Worm (Caenorhabditis elegans) whole organism, L1 larva: ENCODE results near the gene acl-6.
A peak's percentile ranks its signal among the peaks of the same experiment; 100 is the strongest.

Source experiments
- C16A3.4 ChIP-seq: fragments of 150-350 bp; optimal IDR thresholded peaks from 2 replicates; lab custom pipeline; 2014; ENCODE audit warnings: missing biosample characterization, missing genetic modification characterization
- aly-2 ChIP-seq: fragments of 150-350 bp; optimal IDR thresholded peaks from 2 replicates; lab custom pipeline; 2014; ENCODE audit warnings: missing biosample characterization, missing genetic modification characterization
- ama-1 ChIP-seq: fragments of 150-350 bp; optimal IDR thresholded peaks from 2 replicates; lab custom pipeline; 2014
- blmp-1 ChIP-seq: fragments of 150-350 bp; optimal IDR thresholded peaks from 2 replicates; lab custom pipeline; 2014; ENCODE audit warnings: missing biosample characterization, missing genetic modification characterization
- ceh-63 ChIP-seq: fragments of 200-800 bp; sonication (Bioruptor generic); optimal IDR thresholded peaks from 2 replicates; lab custom pipeline; 2018; ENCODE audit warnings: mild to moderate bottlenecking, missing genetic modification characterization, missing compliant biosample characterization
- ceh-8 ChIP-seq: fragments of 200-800 bp; sonication (Bioruptor generic); optimal IDR thresholded peaks from 2 replicates; lab custom pipeline; 2018; ENCODE audit warnings: mild to moderate bottlenecking, missing genetic modification characterization, moderate library complexity, missing compliant biosample characterization
- ceh-90 ChIP-seq: sonication (generic microtip); optimal IDR thresholded peaks from 2 replicates; lab custom pipeline; 2016; ENCODE audit warnings: missing genetic modification characterization, missing compliant biosample characterization
- dpl-1 ChIP-seq, 3 experiments: fragments of 150-350 bp in 2 of 3; sonication (generic microtip) in 1 of 3; optimal IDR thresholded peaks; 2 replicates each; lab custom pipeline; 2014 to 2017; ENCODE audit warnings: missing biosample characterization in 3 of 3, missing genetic modification characterization in 3 of 3, missing genetic modification reagents in 3 of 3
- dsc-1 ChIP-seq: sonication (generic microtip); optimal IDR thresholded peaks from 2 replicates; lab custom pipeline; 2016; ENCODE audit warnings: mild to moderate bottlenecking, missing genetic modification characterization, missing compliant biosample characterization
- efl-1 ChIP-seq, 4 experiments: fragments of 150-350 bp; optimal IDR thresholded peaks in 3 of 4; peaks in 1 of 4; 1 replicate in 1 of 4; 2 replicates in 3 of 4; lab custom pipeline; 2014; ENCODE audit warnings: missing biosample characterization in 2 of 4, missing genetic modification characterization in 2 of 4, missing genetic modification reagents in 2 of 4
- elt-2 ChIP-seq: sonication (generic microtip); optimal IDR thresholded peaks from 2 replicates; lab custom pipeline; 2016; ENCODE audit warnings: missing genetic modification characterization, mild to moderate bottlenecking, inconsistent platforms, missing compliant biosample characterization, missing genetic modification reagents
- elt-3 ChIP-seq, 6 experiments: fragments of 150-350 bp in 1 of 6; sonication (generic microtip); optimal IDR thresholded peaks; 2 replicates each; lab custom pipeline; 2017 to 2018; ENCODE audit warnings: missing biosample characterization in 6 of 6, missing genetic modification characterization in 6 of 6, inconsistent platforms in 1 of 6
- ets-5 ChIP-seq: fragments of 200-800 bp; sonication (Bioruptor generic); IDR thresholded peaks from 2 replicates; pipeline ENCODE4 v1.3.6; 2022; ENCODE audit warnings: missing genetic modification characterization, missing compliant biosample characterization
- fkh-4 ChIP-seq: sonication (generic microtip); optimal IDR thresholded peaks from 2 replicates; lab custom pipeline; 2016; ENCODE audit warnings: missing compliant biosample characterization, missing genetic modification characterization, borderline replicate concordance
- grh-1 ChIP-seq: fragments of 200-800 bp; sonication (Bioruptor generic); IDR thresholded peaks from 2 replicates; pipeline ENCODE4 v1.3.6; 2022; ENCODE audit warnings: missing genetic modification reagents, missing genetic modification characterization, missing compliant biosample characterization
- hlh-4 ChIP-seq: sonication (generic microtip); optimal IDR thresholded peaks from 2 replicates; lab custom pipeline; 2016; ENCODE audit warnings: mild to moderate bottlenecking, missing genetic modification characterization, missing compliant biosample characterization
- hpl-2 ChIP-seq: fragments of 150-350 bp; optimal IDR thresholded peaks from 2 replicates; lab custom pipeline; 2014; ENCODE audit warnings: missing biosample characterization, missing genetic modification reagents, missing genetic modification characterization
- jun-1 ChIP-seq: fragments of 150-350 bp; optimal IDR thresholded peaks from 2 replicates; lab custom pipeline; 2014; ENCODE audit warnings: missing biosample characterization, missing genetic modification reagents, missing genetic modification characterization
- lin-13 ChIP-seq: fragments of 150-350 bp; optimal IDR thresholded peaks from 2 replicates; lab custom pipeline; 2014; ENCODE audit warnings: missing biosample characterization, missing genetic modification reagents, missing genetic modification characterization
- lin-14 ChIP-seq: fragments of 200-800 bp; sonication (Bioruptor generic); optimal IDR thresholded peaks from 2 replicates; lab custom pipeline; 2018; ENCODE audit warnings: mild to moderate bottlenecking, missing genetic modification characterization, moderate library complexity, missing compliant biosample characterization
- lin-35 ChIP-seq, 2 experiments: fragments of 150-350 bp; optimal IDR thresholded peaks; 2 replicates each; lab custom pipeline; 2014; ENCODE audit warnings: missing biosample characterization in 2 of 2, missing genetic modification characterization in 2 of 2, missing genetic modification reagents in 2 of 2
- lsy-2 ChIP-seq, 2 experiments: fragments of 150-350 bp; optimal IDR thresholded peaks; 2 replicates each; lab custom pipeline; 2014; ENCODE audit warnings: missing biosample characterization in 2 of 2, missing genetic modification characterization in 2 of 2
- mab-9 ChIP-seq: fragments of 200-800 bp; sonication (Bioruptor generic); IDR thresholded peaks from 2 replicates; pipeline ENCODE4 v1.3.6; 2022; ENCODE audit warnings: missing genetic modification reagents, missing genetic modification characterization, missing compliant biosample characterization
- mef-2 ChIP-seq: fragments of 150-350 bp; optimal IDR thresholded peaks from 2 replicates; lab custom pipeline; 2014; ENCODE audit warnings: missing biosample characterization, missing genetic modification characterization
- nhr-12 ChIP-seq: sonication (generic microtip); optimal IDR thresholded peaks from 2 replicates; lab custom pipeline; 2017; ENCODE audit warnings: missing biosample characterization, missing genetic modification characterization
- nhr-19 ChIP-seq: fragments of 200-800 bp; sonication (Bioruptor generic); conservative IDR thresholded peaks from 2 replicates; pipeline ENCODE4 v1.3.6; 2022; ENCODE audit warnings: missing genetic modification characterization, missing compliant biosample characterization
- nhr-71 ChIP-seq: sonication (generic microtip); optimal IDR thresholded peaks from 2 replicates; lab custom pipeline; 2016; ENCODE audit warnings: mild to moderate bottlenecking, missing genetic modification characterization, moderate library complexity, missing compliant biosample characterization
- nhr-85 ChIP-seq: sonication (generic microtip); peaks from one replicate; lab custom pipeline; 2016; ENCODE audit warnings: missing genetic modification characterization, inconsistent platforms, missing compliant biosample characterization
- pqm-1 ChIP-seq: sonication (generic microtip); optimal IDR thresholded peaks from 3 replicates; lab custom pipeline; 2017; ENCODE audit warnings: missing biosample characterization, missing genetic modification characterization
- snpc-4 ChIP-seq: fragments of 150-350 bp; optimal IDR thresholded peaks from 2 replicates; lab custom pipeline; 2014; ENCODE audit warnings: missing biosample characterization, missing genetic modification characterization
- snu-23 ChIP-seq: sonication (generic microtip); optimal IDR thresholded peaks from 2 replicates; lab custom pipeline; 2016; ENCODE audit warnings: missing genetic modification characterization, missing compliant biosample characterization
- sup-37 ChIP-seq: fragments of 200-800 bp; sonication (Bioruptor generic); optimal IDR thresholded peaks from 2 replicates; lab custom pipeline; 2018; ENCODE audit warnings: mild to moderate bottlenecking, missing genetic modification characterization, missing compliant biosample characterization
- tbx-2 ChIP-seq: sonication (generic microtip); optimal IDR thresholded peaks from 2 replicates; lab custom pipeline; 2016; ENCODE audit warnings: missing genetic modification characterization, missing compliant biosample characterization
- tlp-1 ChIP-seq: fragments of 150-350 bp; optimal IDR thresholded peaks from 2 replicates; lab custom pipeline; 2014; ENCODE audit warnings: missing biosample characterization, missing genetic modification characterization
- unc-30 ChIP-seq: sonication (generic microtip); optimal IDR thresholded peaks from 2 replicates; lab custom pipeline; 2017; ENCODE audit warnings: missing biosample characterization, missing genetic modification characterization
- unc-86 ChIP-seq: sonication (generic microtip); optimal IDR thresholded peaks from 2 replicates; lab custom pipeline; 2016; ENCODE audit warnings: missing genetic modification characterization, missing compliant biosample characterization
- unc-98 ChIP-seq: fragments of 200-800 bp; sonication (Bioruptor generic); IDR thresholded peaks from 2 replicates; pipeline ENCODE4 v1.3.6; 2022; ENCODE audit warnings: missing genetic modification characterization, missing compliant biosample characterization
- xbp-1 ChIP-seq: sonication (generic microtip); optimal IDR thresholded peaks from 2 replicates; lab custom pipeline; 2016; ENCODE audit warnings: missing genetic modification characterization, missing compliant biosample characterization
- ztf-11 ChIP-seq, 2 experiments: sonication (generic microtip); optimal IDR thresholded peaks; 2 replicates each; lab custom pipeline; 2016 to 2017; ENCODE audit warnings: missing genetic modification characterization in 2 of 2, missing biosample characterization in 1 of 2, missing compliant biosample characterization in 1 of 2

Gene acl-6

ce11 chrV:5433020-5433419 lies at the start of gene acl-6 (continued):
- TF ChIP-seq unc-30 (tag; lab: Kevin White, UChicago) (no peak), xbp-1 (tag; lab: Kevin White, UChicago) (peak; percentile 16)

- no peak for TF ChIP-seq xbp-1 (tag; lab: Kevin White, UChicago)
- no peak for TF ChIP-seq elt-3 (tag; optimal IDR thresholded peaks at IDR 0.05; lab: Kevin White, UChicago)
- peak; percentile 96 for TF ChIP-seq blmp-1 (tag; lab: Kevin White, UChicago)
- no peak for TF ChIP-seq lin-13 (GFP tag; lab: Kevin White, UChicago)
Observed at ce11 chrV:5385914-5386493, 47.2 kb upstream of the acl-6 start, which contains the start of gene C35A11.2. Gene C35A11.2 (plus strand): TSS chrV:5386299.

ce11 chrV:5392993-5393628 lies 40.1 kb upstream of the acl-6 start, which contains the start of gene C35A11.4:
Gene C35A11.4 (minus strand): TSS chrV:5393148.
- TF ChIP-seq elt-2 (tag; lab: Kevin White, UChicago), result peak; percentile 97
- TF ChIP-seq unc-98 (GFP tag; lab: Robert Waterston, UW), result no peak
- no peak for TF ChIP-seq nhr-19
- TF ChIP-seq grh-1 (GFP tag; lab: Robert Waterston, UW), result no peak
- no peak for TF ChIP-seq dsc-1 (tag; lab: Kevin White, UChicago)
- TF ChIP-seq snpc-4 (tag; lab: Kevin White, UChicago), result no peak
- no peak for TF ChIP-seq xbp-1 (tag; lab: Kevin White, UChicago)
- no peak for TF ChIP-seq hpl-2 (GFP tag; lab: Kevin White, UChicago)
- TF ChIP-seq ets-5 (GFP tag; lab: Robert Waterston, UW), result no peak
- peak; percentile 27 for TF ChIP-seq pqm-1 (tag; lab: Kevin White, UChicago)
- TF ChIP-seq fkh-4, result no peak
- TF ChIP-seq nhr-71 (tag; lab: Kevin White, UChicago), result peak; percentile 9
- TF ChIP-seq lin-35 (GFP tag; optimal IDR thresholded peaks at IDR 0.05; lab: Kevin White, UChicago), result peak in 1 of 2 experiments; percentile 23
- no peak for TF ChIP-seq nhr-12
- no peak for TF ChIP-seq ceh-90
- TF ChIP-seq snu-23 (GFP tag; lab: Kevin White, UChicago), result no peak
- TF ChIP-seq lsy-2 (tag; optimal IDR thresholded peaks at IDR 0.05; lab: Kevin White, UChicago), result no peak
- TF ChIP-seq efl-1 (optimal IDR thresholded peaks at IDR 0.05; lab: Kevin White, UChicago), result no peak
- no peak for TF ChIP-seq efl-1 (GFP tag; optimal IDR thresholded peaks at IDR 0.05 in 1 of 2; lab: Kevin White, UChicago)
- TF ChIP-seq mab-9 (GFP tag; lab: Robert Waterston, UW), result no peak
- TF ChIP-seq ama-1, result no peak
- TF ChIP-seq ceh-8, result no peak
- TF ChIP-seq hlh-4 (tag; lab: Kevin White, UChicago), result no peak
- TF ChIP-seq tlp-1 (tag; lab: Kevin White, UChicago), result peak; percentile 56
- no peak for TF ChIP-seq unc-86 (tag; lab: Kevin White, UChicago)
- TF ChIP-seq aly-2, result no peak
- no peak for TF ChIP-seq jun-1 (tag; lab: Kevin White, UChicago)
- TF ChIP-seq, all 84 proteins: peak for 5

- TF ChIP-seq tbx-2 (tag; lab: Kevin White, UChicago) (no peak), ceh-8 (no peak), dsc-1 (tag; lab: Kevin White, UChicago) (no peak), lin-13 (GFP tag; lab: Kevin White, UChicago) (no peak), lin-14 (GFP tag; lab: Kevin White, UChicago) (peak; percentile 3)
Observed at ce11 chrV:5403938-5404337, 29.2 kb upstream of the acl-6 start.

- TF ChIP-seq tlp-1 (tag; lab: Kevin White, UChicago), result no peak
- no peak for TF ChIP-seq nhr-85 (tag; lab: Kevin White, UChicago)
- TF ChIP-seq C16A3.4 (tag; lab: Kevin White, UChicago), result no peak
- no peak for TF ChIP-seq jun-1 (tag; lab: Kevin White, UChicago)
- TF ChIP-seq dpl-1 (GFP tag; optimal IDR thresholded peaks at IDR 0.05; lab: Kevin White, UChicago), result no peak
- TF ChIP-seq ztf-11 (tag; optimal IDR thresholded peaks at IDR 0.05; lab: Kevin White, UChicago), result no peak
- TF ChIP-seq mef-2 (tag; lab: Kevin White, UChicago), result no peak
- TF ChIP-seq ceh-63, result no peak
- no peak for TF ChIP-seq efl-1 (optimal IDR thresholded peaks at IDR 0.05; lab: Kevin White, UChicago)
- no peak for TF ChIP-seq efl-1 (GFP tag; optimal IDR thresholded peaks at IDR 0.05 in 1 of 2; lab: Kevin White, UChicago)
- no peak for TF ChIP-seq pqm-1 (tag; lab: Kevin White, UChicago)
- no peak for TF ChIP-seq sup-37 (GFP tag; lab: Kevin White, UChicago)
- no peak for TF ChIP-seq aly-2
- TF ChIP-seq lin-13 (GFP tag; lab: Kevin White, UChicago), result no peak
Observed at ce11 chrV:5405053-5405452, 28.1 kb upstream of the acl-6 start, which contains the start of gene dmsr-7. Gene dmsr-7 (plus strand): TSS chrV:5405353.
